Worm (Caenorhabditis elegans) whole organism, L4/young adult: ENCODE results near the gene T21H3.1.

ENCODE experiments used
- dao-5 ChIP-seq: sonication (generic microtip); optimal IDR thresholded peaks from 2 replicates; lab custom pipeline; 2016; ENCODE audit warnings: missing genotype, missing genetic modification characterization, moderate library complexity, missing compliant biosample characterization
- him-1 ChIP-seq: sonication (generic microtip); optimal IDR thresholded peaks from 2 replicates; lab custom pipeline; 2016; ENCODE audit warnings: missing genotype, missing genetic modification reagents, missing genetic modification characterization, missing compliant biosample characterization

DNA sequence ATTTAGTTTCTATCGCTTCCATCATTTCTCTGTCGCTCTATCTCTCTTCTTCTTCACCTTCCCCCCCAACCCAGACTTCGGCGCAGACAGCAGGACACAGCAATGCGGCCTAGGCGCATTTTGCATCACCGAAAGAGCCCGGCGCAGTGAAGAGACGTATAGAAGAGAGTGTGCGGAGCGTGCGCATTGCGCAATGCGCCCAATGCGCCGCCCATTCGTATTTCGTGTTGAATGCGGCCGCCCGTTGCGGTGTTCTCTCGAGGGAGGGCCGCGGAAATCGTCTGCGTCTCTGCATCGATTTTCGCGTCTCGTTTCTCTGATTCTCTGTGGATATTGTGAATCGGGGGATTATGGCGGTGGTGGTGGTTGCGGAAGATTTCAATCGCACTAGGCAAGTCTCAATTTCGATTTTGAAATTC, 25.2 kb upstream of the T21H3.1 start:
- TF ChIP-seq dao-5 (tag; lab: Kevin White, UChicago) (peak; percentile 87), him-1 (tag; lab: Kevin White, UChicago) (peak; percentile 99)
